Fruit fly (Drosophila melanogaster) Kc167 (cell line): ENCODE data around the gene wfs1.

ENCODE experiments used
- Myc ChIP-seq: fragments of >200 bp; optimal IDR thresholded peaks from 2 replicates; lab custom pipeline; 2017; ENCODE audit warnings: missing external identifiers
- Sin3A ChIP-seq: fragments of >200 bp; optimal IDR thresholded peaks from 2 replicates; lab custom pipeline; 2018; ENCODE audit warnings: missing external identifiers
- h ChIP-seq: fragments of >200 bp; optimal IDR thresholded peaks from 3 replicates; lab custom pipeline; 2018; ENCODE audit warnings: missing external identifiers
- insv ChIP-seq: fragments of >200 bp; optimal IDR thresholded peaks from 3 replicates; lab custom pipeline; 2018; ENCODE audit warnings: missing external identifiers
- psq ChIP-seq: fragments of >200 bp; optimal IDR thresholded peaks from 2 replicates; lab custom pipeline; 2017; ENCODE audit warnings: missing external identifiers
- ttk ChIP-seq: sonication (Bioruptor generic); optimal IDR thresholded peaks from 2 replicates; lab custom pipeline; 2017; ENCODE audit warnings: missing external identifiers

wfs1 gene

dm6 chr3R:22690311-22690710 lies at the start of gene wfs1, which contains the start of gene Nup133:
wfs1 (minus strand) TSS chr3R:22690380.
Nup133 (plus strand) TSS chr3R:22690607.
- no peak for TF ChIP-seq insv

- TF ChIP-seq Myc (no peak), h (lab: Kevin White, UChicago) (no peak), psq (no peak), Sin3A (lab: Kevin White, UChicago) (no peak), ttk (lab: Kevin White, UChicago) (no peak), insv (no peak)
Measured at dm6 chr3R:22733751-22734150, 43.6 kb upstream of the wfs1 start, which contains the start of gene Takl2. Takl2 (minus strand) TSS chr3R:22733851.

- no peak for TF ChIP-seq psq
- no peak for TF ChIP-seq Myc
- no peak for TF ChIP-seq h (lab: Kevin White, UChicago)
- TF ChIP-seq insv = no peak
- TF ChIP-seq Sin3A (lab: Kevin White, UChicago) = no peak
- TF ChIP-seq ttk (lab: Kevin White, UChicago) = no peak
Measured at dm6 chr3R:22732995-22733394, 42.8 kb upstream of the wfs1 start.

dm6 chr3R:22727857-22728256 lies 37.7 kb upstream of the wfs1 start:
- TF ChIP-seq h (lab: Kevin White, UChicago) (no peak), Sin3A (lab: Kevin White, UChicago) (no peak), psq (no peak), insv (no peak), Myc (no peak), ttk (lab: Kevin White, UChicago) (no peak)

- TF ChIP-seq h (lab: Kevin White, UChicago) = no peak
- no peak for TF ChIP-seq psq
- no peak for TF ChIP-seq insv
- TF ChIP-seq Myc = no peak
- no peak for TF ChIP-seq Sin3A (lab: Kevin White, UChicago)
- TF ChIP-seq ttk (lab: Kevin White, UChicago) = no peak
Measured at dm6 chr3R:22727456-22727833, 37.3 kb upstream of the wfs1 start.

- TF ChIP-seq psq (no peak), Myc (no peak), ttk (lab: Kevin White, UChicago) (no peak), insv (no peak), Sin3A (lab: Kevin White, UChicago) (no peak), h (lab: Kevin White, UChicago) (no peak)
Measured at dm6 chr3R:22726771-22727455, 36.7 kb upstream of the wfs1 start, which contains the start of gene CG45049. CG45049 (plus strand) TSS chr3R:22726967.

- TF ChIP-seq psq (peak; percentile 73), Myc (no peak)
Measured at dm6 chr3R:22726031-22726770, 36.0 kb upstream of the wfs1 start, which contains the start of gene RNF220. RNF220 (minus strand) TSS chr3R:22726414.

dm6 chr3R:22724149-22724973 lies 34.2 kb upstream of the wfs1 start, which contains the start of gene Irp-1A:
Irp-1A (minus strand) TSS chr3R:22724587.
- TF ChIP-seq h (lab: Kevin White, UChicago) = no peak
- no peak for TF ChIP-seq insv
- TF ChIP-seq Sin3A (lab: Kevin White, UChicago) = no peak
- no peak for TF ChIP-seq psq
- TF ChIP-seq ttk (lab: Kevin White, UChicago) = no peak
- no peak for TF ChIP-seq Myc

dm6 chr3R:22720808-22721306 lies 30.7 kb upstream of the wfs1 start, which contains the start of gene wge:
wge (minus strand) TSS chr3R:22721150.
- TF ChIP-seq h (lab: Kevin White, UChicago) (no peak), psq (peak; percentile 23)

- TF ChIP-seq insv (no peak), Sin3A (lab: Kevin White, UChicago) (no peak), ttk (lab: Kevin White, UChicago) (no peak), h (lab: Kevin White, UChicago) (no peak), psq (no peak), Myc (no peak)
Measured at dm6 chr3R:22719607-22719949, 29.4 kb upstream of the wfs1 start.

- TF ChIP-seq Myc (no peak), ttk (lab: Kevin White, UChicago) (no peak), h (lab: Kevin White, UChicago) (no peak), insv (no peak), Sin3A (lab: Kevin White, UChicago) (no peak), psq (no peak)
Measured at dm6 chr3R:22718937-22719606, 28.9 kb upstream of the wfs1 start.

- TF ChIP-seq Myc = no peak
- TF ChIP-seq Sin3A (lab: Kevin White, UChicago) = no peak
- no peak for TF ChIP-seq insv
- no peak for TF ChIP-seq psq
- TF ChIP-seq ttk (lab: Kevin White, UChicago) = no peak
Measured at dm6 chr3R:22718401-22718800, 28.2 kb upstream of the wfs1 start.
